Worm (Caenorhabditis elegans) whole organism, L1 larva: ENCODE data around the gene mob-4.
A peak's percentile ranks its signal among the peaks of the same experiment; 100 is the strongest.

ENCODE experiments used
- aha-1 ChIP-seq: fragments of 150-350 bp; optimal IDR thresholded peaks from 2 replicates; lab custom pipeline; 2014; ENCODE audit warnings: missing biosample characterization, missing genetic modification characterization
- lin-13 ChIP-seq: fragments of 150-350 bp; optimal IDR thresholded peaks from 2 replicates; lab custom pipeline; 2014; ENCODE audit warnings: missing biosample characterization, missing genetic modification reagents, missing genetic modification characterization
- lsy-2 ChIP-seq, 2 experiments: fragments of 150-350 bp; optimal IDR thresholded peaks; 2 replicates each; lab custom pipeline; 2014; ENCODE audit warnings: missing biosample characterization in 2 of 2, missing genetic modification characterization in 2 of 2
- mab-9 ChIP-seq: fragments of 200-800 bp; sonication (Bioruptor generic); IDR thresholded peaks from 2 replicates; pipeline ENCODE4 v1.3.6; 2022; ENCODE audit warnings: missing genetic modification reagents, missing genetic modification characterization, missing compliant biosample characterization
- nhr-12 ChIP-seq: sonication (generic microtip); optimal IDR thresholded peaks from 2 replicates; lab custom pipeline; 2017; ENCODE audit warnings: missing biosample characterization, missing genetic modification characterization
- snpc-4 ChIP-seq: fragments of 150-350 bp; optimal IDR thresholded peaks from 2 replicates; lab custom pipeline; 2014; ENCODE audit warnings: missing biosample characterization, missing genetic modification characterization
- sox-4 ChIP-seq: sonication (generic microtip); optimal IDR thresholded peaks from 2 replicates; lab custom pipeline; 2016; ENCODE audit warnings: missing genetic modification characterization, missing compliant biosample characterization
- sptf-1 ChIP-seq: fragments of 150-350 bp; optimal IDR thresholded peaks from 2 replicates; lab custom pipeline; 2014; ENCODE audit warnings: missing biosample characterization, missing genetic modification characterization
- zag-1 ChIP-seq: fragments of 150-350 bp; optimal IDR thresholded peaks from 2 replicates; lab custom pipeline; 2014; ENCODE audit warnings: missing biosample characterization, missing genetic modification characterization

DNA sequence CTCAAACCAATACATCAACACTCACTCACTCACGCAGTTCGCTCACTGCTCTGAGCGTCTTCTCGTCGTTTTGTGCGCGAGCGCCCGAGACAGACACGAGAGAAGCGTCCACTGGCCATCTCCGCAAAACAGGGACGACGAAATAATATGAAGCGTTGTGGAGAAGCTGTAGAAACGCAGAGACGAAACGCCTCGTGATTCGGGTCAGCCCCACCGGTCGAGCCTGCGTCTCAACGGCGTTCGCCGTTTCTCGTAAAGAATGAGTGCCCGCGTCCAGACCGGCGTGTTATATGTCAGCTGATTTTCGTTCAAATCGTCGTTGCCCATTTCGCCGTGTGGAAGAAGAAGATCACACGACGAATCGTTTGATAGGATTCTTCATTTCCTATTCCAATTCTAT, 2.6 kb downstream of the mob-4 start, which contains the start of gene fbxl-1:
- no peak for TF ChIP-seq nhr-12 (tag; lab: Kevin White, UChicago)
- TF ChIP-seq snpc-4 (tag; lab: Kevin White, UChicago), result peak; percentile 6
- no peak for TF ChIP-seq aha-1
- TF ChIP-seq sptf-1 (tag; lab: Kevin White, UChicago), result no peak
- peak; percentile 75 to 88 for TF ChIP-seq lsy-2 (tag; optimal IDR thresholded peaks at IDR 0.05; lab: Kevin White, UChicago)
- TF ChIP-seq sox-4 (tag; lab: Kevin White, UChicago), result peak; percentile 73
- no peak for TF ChIP-seq mab-9 (GFP tag; lab: Robert Waterston, UW)
- no peak for TF ChIP-seq zag-1
- peak; percentile 65 for TF ChIP-seq lin-13 (GFP tag; lab: Kevin White, UChicago)
